Worm (Caenorhabditis elegans) whole organism, mixed stage, embryonic: ENCODE results near the gene srw-2.

ENCODE experiments used
- nhr-28 ChIP-seq: fragments of 150-350 bp; optimal IDR thresholded peaks from 2 replicates; lab custom pipeline; 2014; ENCODE audit warnings: missing biosample characterization, missing genetic modification characterization
- nhr-76 ChIP-seq: sonication (generic microtip); optimal IDR thresholded peaks from 2 replicates; lab custom pipeline; 2017; ENCODE audit warnings: missing biosample characterization, missing genetic modification characterization
- unc-62 ChIP-seq: fragments of 150-350 bp; optimal IDR thresholded peaks from 2 replicates; lab custom pipeline; 2014; ENCODE audit warnings: missing biosample characterization, missing genetic modification reagents, missing genetic modification characterization

DNA sequence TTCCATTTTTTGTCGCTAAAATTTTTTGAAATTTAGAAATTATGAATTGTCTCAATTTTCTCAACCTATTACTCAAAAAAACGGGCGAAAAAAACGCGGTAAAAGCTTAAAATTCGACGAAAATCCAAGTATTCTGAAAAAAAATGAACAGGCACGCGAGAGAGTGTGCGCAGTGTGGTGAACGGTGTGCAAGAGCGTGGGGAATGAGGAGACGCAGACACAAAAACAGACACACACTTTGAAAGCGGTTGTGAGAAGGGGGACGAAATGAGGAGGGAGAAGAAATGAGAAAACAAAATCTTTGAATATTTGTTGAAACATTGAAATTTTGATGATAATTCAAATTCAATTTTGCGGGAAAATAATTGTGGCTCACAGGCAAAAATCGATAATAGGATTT lies 3.9 kb upstream of the srw-2 start, which contains the start of gene T03D3.5:
- no peak for TF ChIP-seq nhr-28 (tag; lab: Kevin White, UChicago)
- no peak for TF ChIP-seq unc-62 (GFP tag; lab: Kevin White, UChicago)
- TF ChIP-seq nhr-76 (tag; lab: Kevin White, UChicago) = no peak
